Fruit fly (Drosophila melanogaster) whole organism, pupa: ENCODE results near the gene CG32986.

Source experiments
- CG10348 ChIP-seq: fragments of 200-800 bp; sonication (Bioruptor generic); IDR thresholded peaks from 2 replicates; pipeline ENCODE4 v1.3.6; 2022; ENCODE audit warnings: missing biosample characterization, missing genetic modification characterization
- CG12605 ChIP-seq: fragments of 200-800 bp; sonication (Bioruptor generic); IDR thresholded peaks from 2 replicates; pipeline ENCODE4 v1.3.6; 2022; ENCODE audit warnings: missing biosample characterization, missing genetic modification characterization
- CG13204 ChIP-seq: fragments of 200-800 bp; sonication (Bioruptor generic); optimal IDR thresholded peaks from 2 replicates; lab custom pipeline; 2018; ENCODE audit warnings: missing biosample characterization, mild to moderate bottlenecking, missing genetic modification characterization, moderate library complexity
- CG14655 ChIP-seq: fragments of 200-800 bp; sonication (Bioruptor generic); optimal IDR thresholded peaks from 3 replicates; lab custom pipeline; 2017; ENCODE audit warnings: mild to moderate bottlenecking, missing biosample characterization, missing genetic modification reagents, missing genetic modification characterization
- CG15710 ChIP-seq: fragments of 200-800 bp; sonication (Bioruptor generic); optimal IDR thresholded peaks from 2 replicates; lab custom pipeline; 2018; ENCODE audit warnings: missing biosample characterization, mild to moderate bottlenecking, missing genetic modification characterization, moderate library complexity
- CG17806 ChIP-seq: fragments of 200-800 bp; sonication (Bioruptor generic); optimal IDR thresholded peaks from 2 replicates; lab custom pipeline; 2018; ENCODE audit warnings: missing biosample characterization, mild to moderate bottlenecking, missing genetic modification characterization, moderate library complexity
- CG32121 ChIP-seq: fragments of 200-800 bp; sonication (Bioruptor generic); IDR thresholded peaks from 2 replicates; pipeline ENCODE4 v1.3.6; 2022; ENCODE audit warnings: missing biosample characterization, missing genetic modification characterization
- CG34367 ChIP-seq: fragments of 200-800 bp; sonication (Bioruptor generic); optimal IDR thresholded peaks from 2 replicates; lab custom pipeline; 2018; ENCODE audit warnings: missing biosample characterization, mild to moderate bottlenecking, missing genetic modification characterization
- CG4496 ChIP-seq: fragments of 200-800 bp; sonication (Bioruptor generic); IDR thresholded peaks from 3 replicates; pipeline ENCODE4 v1.3.6; 2022; ENCODE audit warnings: missing biosample characterization, missing genetic modification characterization
- CG8159 ChIP-seq: fragments of 200-800 bp; sonication (Bioruptor generic); optimal IDR thresholded peaks from 3 replicates; lab custom pipeline; 2018; ENCODE audit warnings: missing biosample characterization, mild to moderate bottlenecking, missing genetic modification characterization, moderate library complexity
- CG8301 ChIP-seq: fragments of 200-800 bp; sonication (Bioruptor generic); optimal IDR thresholded peaks from 2 replicates; lab custom pipeline; 2018; ENCODE audit warnings: missing biosample characterization, mild to moderate bottlenecking, missing genetic modification characterization
- CG9948 ChIP-seq: fragments of 200-800 bp; sonication (Bioruptor generic); optimal IDR thresholded peaks from 2 replicates; lab custom pipeline; 2018; ENCODE audit warnings: missing biosample characterization, mild to moderate bottlenecking, missing genetic modification characterization, moderate library complexity
- D1 ChIP-seq: fragments of 200-800 bp; sonication (Bioruptor generic); optimal IDR thresholded peaks from 2 replicates; lab custom pipeline; 2018; ENCODE audit warnings: missing biosample characterization, mild to moderate bottlenecking, missing genetic modification characterization, moderate library complexity
- EcR ChIP-seq: fragments of 200-800 bp; sonication (Bioruptor generic); optimal IDR thresholded peaks from 3 replicates; lab custom pipeline; 2019; ENCODE audit warnings: missing biosample characterization, missing genetic modification characterization, mild to moderate bottlenecking, moderate library complexity, missing genetic modification reagents
- Ets98B ChIP-seq: fragments of 200-800 bp; sonication (Bioruptor generic); IDR thresholded peaks from 2 replicates; pipeline ENCODE4 v1.3.6; 2022; ENCODE audit warnings: missing biosample characterization, missing genetic modification characterization
- Pif1A ChIP-seq: fragments of 200-800 bp; sonication (Bioruptor generic); optimal IDR thresholded peaks from 3 replicates; lab custom pipeline; 2016; ENCODE audit warnings: missing biosample characterization, missing genetic modification characterization
- Pif1B ChIP-seq: fragments of 200-800 bp; sonication (Bioruptor generic); optimal IDR thresholded peaks from 3 replicates; lab custom pipeline; 2016; ENCODE audit warnings: missing biosample characterization, missing genetic modification characterization
- Snoo ChIP-seq: fragments of 200-800 bp; sonication (Bioruptor generic); optimal IDR thresholded peaks from 3 replicates; lab custom pipeline; 2017; ENCODE audit warnings: missing biosample characterization, mild to moderate bottlenecking, missing genetic modification characterization, inconsistent platforms
- fd96Ca ChIP-seq: fragments of 200-800 bp; sonication (Bioruptor generic); IDR thresholded peaks from 3 replicates; pipeline ENCODE4 v1.3.6; 2022; ENCODE audit warnings: missing biosample characterization, missing genetic modification characterization
- gl ChIP-seq: fragments of 200-800 bp; sonication (Bioruptor generic); optimal IDR thresholded peaks from 2 replicates; lab custom pipeline; 2018; ENCODE audit warnings: missing biosample characterization, mild to moderate bottlenecking, missing genetic modification characterization
- rn ChIP-seq: fragments of 200-800 bp; sonication (Bioruptor generic); IDR thresholded peaks from 2 replicates; pipeline ENCODE4 v1.3.6; 2022; ENCODE audit warnings: missing biosample characterization, missing genetic modification characterization

Gene CG32986

DNA sequence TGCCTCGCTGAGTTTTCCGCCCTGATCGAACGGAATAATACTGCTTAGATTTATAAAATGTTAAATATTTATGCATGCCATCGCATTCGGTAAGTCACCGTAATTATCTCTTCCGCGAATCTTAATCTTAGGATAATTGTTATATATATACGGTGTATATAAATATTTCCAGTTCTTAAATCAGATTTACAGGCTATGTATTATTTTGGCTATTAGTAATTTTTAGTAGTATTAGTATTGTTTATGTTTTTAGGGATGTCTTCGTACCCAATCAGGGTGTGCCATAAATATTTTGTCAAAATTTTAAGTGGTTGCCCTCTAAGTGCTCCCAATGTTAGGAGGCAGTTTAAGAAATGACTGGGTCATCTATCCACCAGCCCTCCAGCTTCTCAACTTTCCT is at the start of gene CG32986:
Gene CG32986 (plus strand): TSS at position 301 of the 400 bp plus-strand sequence.
- TF ChIP-seq D1 (no peak), Pif1B (GFP tag; lab: Kevin White, UChicago) (no peak), CG4496 (GFP tag; lab: Robert Waterston, UW) (no peak), EcR (GFP tag; lab: Kevin White, UChicago) (no peak), Pif1A (GFP tag; lab: Kevin White, UChicago) (no peak), CG8159 (tag; lab: Kevin White, UChicago) (no peak), rn (no peak), CG15710 (tag; lab: Kevin White, UChicago) (no peak), CG12605 (GFP tag; lab: Robert Waterston, UW) (no peak), CG9948 (no peak), CG32121 (GFP tag; lab: Robert Waterston, UW) (no peak), CG17806 (tag; lab: Kevin White, UChicago) (no peak), CG13204 (GFP tag; lab: Kevin White, UChicago) (no peak), gl (tag; lab: Kevin White, UChicago) (no peak), CG34367 (tag; lab: Kevin White, UChicago) (no peak), Ets98B (no peak)

DNA sequence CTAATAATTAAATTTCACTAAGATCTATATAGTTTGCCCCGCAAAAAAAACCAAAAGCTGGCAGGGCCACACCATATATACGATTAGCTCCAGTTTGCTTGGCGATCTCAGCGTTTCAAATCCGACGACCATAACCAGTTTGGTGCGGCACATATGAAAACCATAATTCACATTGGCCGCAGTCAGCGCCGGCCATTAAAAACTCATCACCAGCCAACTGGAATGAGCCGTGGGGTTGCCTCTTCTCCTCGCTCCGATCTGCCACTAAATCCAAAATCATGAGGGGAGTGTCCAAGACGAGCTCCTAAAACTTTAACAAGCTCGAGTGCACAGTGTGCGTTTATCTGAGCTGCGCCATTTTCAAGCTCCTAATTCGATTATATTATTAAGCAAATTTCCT is 45.2 kb upstream of the CG32986 start:
- TF ChIP-seq CG13204 (GFP tag; lab: Kevin White, UChicago): no peak
- no peak for TF ChIP-seq CG15710 (tag; lab: Kevin White, UChicago)
- no peak for TF ChIP-seq CG8301 (tag; lab: Kevin White, UChicago)
- TF ChIP-seq D1: no peak
- no peak for TF ChIP-seq CG34367 (tag; lab: Kevin White, UChicago)
- TF ChIP-seq CG14655 (GFP tag; lab: Kevin White, UChicago): no peak
- TF ChIP-seq EcR (GFP tag; lab: Kevin White, UChicago): no peak
- no peak for TF ChIP-seq CG9948
- no peak for TF ChIP-seq CG17806 (tag; lab: Kevin White, UChicago)
- no peak for TF ChIP-seq Pif1B (GFP tag; lab: Kevin White, UChicago)
- no peak for TF ChIP-seq CG4496 (GFP tag; lab: Robert Waterston, UW)
- TF ChIP-seq, all 21 proteins: peak for 0

DNA sequence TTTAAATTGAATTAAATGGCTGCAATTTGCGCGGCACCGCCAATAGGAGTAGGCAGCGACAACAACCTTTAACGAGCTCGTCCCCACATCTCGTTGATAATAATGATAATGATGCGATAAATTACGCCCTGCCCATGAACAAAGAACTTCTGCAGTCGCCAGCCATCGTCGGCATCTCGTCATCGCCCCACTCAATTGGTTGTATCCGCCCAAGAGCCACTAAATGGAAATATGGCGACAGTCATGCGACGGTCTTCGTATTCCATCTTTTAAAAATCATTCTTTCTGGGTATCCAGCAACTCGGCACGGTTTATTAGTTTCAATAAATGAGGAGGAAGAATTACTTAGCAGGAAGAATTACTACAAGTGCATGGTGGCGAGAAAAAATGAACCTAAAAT is 42.0 kb upstream of the CG32986 start:
- TF ChIP-seq CG14655 (GFP tag; lab: Kevin White, UChicago) (no peak), CG17806 (tag; lab: Kevin White, UChicago) (no peak), fd96Ca (GFP tag; lab: Robert Waterston, UW) (no peak), CG8301 (tag; lab: Kevin White, UChicago) (no peak), CG15710 (tag; lab: Kevin White, UChicago) (no peak), Pif1B (GFP tag; lab: Kevin White, UChicago) (no peak), CG10348 (GFP tag; lab: Robert Waterston, UW) (no peak), Pif1A (GFP tag; lab: Kevin White, UChicago) (no peak), CG34367 (tag; lab: Kevin White, UChicago) (no peak), rn (no peak), Snoo (tag; lab: Kevin White, UChicago) (no peak), D1 (no peak), gl (tag; lab: Kevin White, UChicago) (no peak), CG4496 (GFP tag; lab: Robert Waterston, UW) (no peak), Ets98B (no peak), CG32121 (GFP tag; lab: Robert Waterston, UW) (no peak)
- TF ChIP-seq, all 21 proteins: peak for 0

DNA sequence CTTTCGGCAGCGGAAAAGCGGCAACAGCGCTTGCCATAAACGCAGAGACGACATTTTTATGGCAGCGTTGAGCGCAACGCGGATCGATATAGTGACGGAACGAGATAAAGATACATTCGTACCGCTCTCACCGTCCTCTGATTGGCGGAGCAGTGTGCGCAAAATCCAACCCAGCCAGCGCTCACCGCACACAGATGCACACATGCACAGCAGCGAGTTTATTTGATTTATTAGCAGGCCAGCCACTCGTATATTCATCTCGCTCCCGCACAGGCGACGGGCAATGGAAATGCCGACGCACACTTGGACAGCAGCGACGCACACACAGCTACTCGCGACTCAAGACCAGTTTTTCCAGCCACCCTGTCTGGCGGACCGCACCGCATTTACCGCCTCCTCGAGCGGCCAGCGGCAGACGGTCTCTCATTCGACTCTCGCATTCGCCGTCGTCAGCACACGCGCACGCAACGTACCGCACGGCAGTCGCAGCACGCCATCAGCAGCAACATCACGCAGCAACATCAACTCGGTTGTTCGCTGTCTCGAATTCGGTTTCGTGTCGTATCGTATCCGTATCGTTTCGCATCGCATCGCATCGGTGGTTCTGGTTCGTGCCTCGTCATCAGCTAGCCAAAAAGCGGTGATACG is 37.2 kb upstream of the CG32986 start, which contains the start of gene SoxN:
Gene SoxN (plus strand): TSS at position 424 of the 648 bp plus-strand sequence.
- TF ChIP-seq CG32121 (GFP tag; lab: Robert Waterston, UW): no peak
- peak; percentile 21 for TF ChIP-seq EcR (GFP tag; lab: Kevin White, UChicago)
- no peak for TF ChIP-seq CG34367 (tag; lab: Kevin White, UChicago)
- peak; percentile 36; the same call in 1 of the 2 replicates for TF ChIP-seq Ets98B
- peak; percentile 45 for TF ChIP-seq Pif1A (GFP tag; lab: Kevin White, UChicago)
- no peak for TF ChIP-seq D1
- TF ChIP-seq CG4496 (GFP tag; lab: Robert Waterston, UW): no peak
- TF ChIP-seq fd96Ca (GFP tag; lab: Robert Waterston, UW): peak; percentile 22; the same call in 1 of the 3 replicates
- TF ChIP-seq gl (tag; lab: Kevin White, UChicago): no peak
- no peak for TF ChIP-seq CG14655 (GFP tag; lab: Kevin White, UChicago)
- TF ChIP-seq Pif1B (GFP tag; lab: Kevin White, UChicago): no peak
- TF ChIP-seq Snoo (tag; lab: Kevin White, UChicago): no peak
- peak; percentile 93 for TF ChIP-seq CG13204 (GFP tag; lab: Kevin White, UChicago)
- TF ChIP-seq, all 21 proteins: peak for 5

- TF ChIP-seq CG12605 (GFP tag; lab: Robert Waterston, UW): no peak
- TF ChIP-seq CG4496 (GFP tag; lab: Robert Waterston, UW): no peak
- no peak for TF ChIP-seq EcR (GFP tag; lab: Kevin White, UChicago)
Measured at dm6 chr2L:8828387-8828786, 34.2 kb upstream of the CG32986 start.
